Worm (Caenorhabditis elegans) whole organism, L4 larva: ENCODE results near the gene C27B7.5.
A peak's percentile ranks its signal among the peaks of the same experiment; 100 is the strongest.

Experiments used
- F26F4.8 ChIP-seq: fragments of 200-800 bp; sonication (Bioruptor generic); conservative IDR thresholded peaks from 2 replicates; pipeline ENCODE4 v1.3.6; 2022; ENCODE audit warnings: missing genetic modification characterization, missing compliant biosample characterization
- F37D6.2 ChIP-seq: sonication (generic microtip); optimal IDR thresholded peaks from 2 replicates; lab custom pipeline; 2016; ENCODE audit warnings: mild to moderate bottlenecking, missing genetic modification characterization, missing compliant biosample characterization
- F49E8.2 ChIP-seq: sonication (generic microtip); optimal IDR thresholded peaks from 2 replicates; lab custom pipeline; 2016; ENCODE audit warnings: missing compliant biosample characterization, mild to moderate bottlenecking, missing genetic modification characterization, borderline replicate concordance
- ZK337.2 ChIP-seq: fragments of 200-800 bp; sonication (Bioruptor generic); IDR thresholded peaks from 2 replicates; pipeline ENCODE4 v1.3.6; 2022; ENCODE audit warnings: missing genetic modification reagents, missing genetic modification characterization, missing compliant biosample characterization
- ama-1 ChIP-seq: fragments of 150-350 bp; optimal IDR thresholded peaks from 2 replicates; lab custom pipeline; 2014; ENCODE audit warnings: inconsistent platforms, mixed read lengths
- ceh-28 ChIP-seq: fragments of 150-350 bp; optimal IDR thresholded peaks from 2 replicates; lab custom pipeline; 2014; ENCODE audit warnings: missing biosample characterization, missing genetic modification reagents, missing genetic modification characterization
- ceh-32 ChIP-seq: sonication (generic microtip); optimal IDR thresholded peaks from 2 replicates; lab custom pipeline; 2016; ENCODE audit warnings: mild to moderate bottlenecking, missing genetic modification characterization, missing compliant biosample characterization; ENCODE audit not compliant: poor library complexity
- ceh-44 ChIP-seq: fragments of 200-800 bp; sonication (Bioruptor generic); IDR thresholded peaks from 2 replicates; pipeline ENCODE4 v1.3.6; 2022; ENCODE audit warnings: missing genetic modification reagents, missing genetic modification characterization, missing compliant biosample characterization
- ceh-82 ChIP-seq: sonication (generic microtip); optimal IDR thresholded peaks from 2 replicates; lab custom pipeline; 2017; ENCODE audit warnings: missing biosample characterization, missing genetic modification characterization
- daf-12 ChIP-seq: fragments of 150-350 bp; optimal IDR thresholded peaks from 2 replicates; lab custom pipeline; 2014; ENCODE audit warnings: missing biosample characterization, missing genetic modification reagents, missing genetic modification characterization
- daf-16 ChIP-seq, 3 experiments: sonication (generic microtip); optimal IDR thresholded peaks; 2 replicates each; lab custom pipeline; 2016 to 2017; ENCODE audit warnings: missing genetic modification characterization in 3 of 3, missing genetic modification reagents in 3 of 3, mild to moderate bottlenecking in 2 of 3, missing compliant biosample characterization in 2 of 3, missing biosample characterization in 1 of 3, moderate library complexity in 1 of 3
- dmd-6 ChIP-seq: fragments of 200-800 bp; sonication (Bioruptor generic); IDR thresholded peaks from 2 replicates; pipeline ENCODE4 v1.3.6; 2022; ENCODE audit warnings: missing genetic modification reagents, missing genetic modification characterization, missing compliant biosample characterization
- duxl-1 ChIP-seq: sonication (generic microtip); optimal IDR thresholded peaks from 2 replicates; lab custom pipeline; 2016; ENCODE audit warnings: mild to moderate bottlenecking, missing genetic modification characterization, moderate library complexity, missing compliant biosample characterization; ENCODE audit not compliant: poor library complexity
- dve-1 ChIP-seq: sonication (generic microtip); optimal IDR thresholded peaks from 2 replicates; lab custom pipeline; 2017; ENCODE audit warnings: antibody characterized with exemption, mild to moderate bottlenecking, missing genetic modification characterization, missing compliant biosample characterization; ENCODE audit not compliant: insufficient read depth
- egl-43 ChIP-seq: fragments of 200-800 bp; sonication (Bioruptor generic); IDR thresholded peaks from 2 replicates; pipeline ENCODE4 v1.3.6; 2022; ENCODE audit warnings: missing genetic modification reagents, missing genetic modification characterization, missing compliant biosample characterization
- fos-1 ChIP-seq: fragments of 150-350 bp; optimal IDR thresholded peaks from 2 replicates; lab custom pipeline; 2014; ENCODE audit warnings: missing biosample characterization, missing genetic modification characterization
- hlh-30 ChIP-seq: sonication (generic microtip); optimal IDR thresholded peaks from 2 replicates; lab custom pipeline; 2017; ENCODE audit warnings: antibody characterized with exemption, mild to moderate bottlenecking, missing genetic modification characterization, missing compliant biosample characterization; ENCODE audit not compliant: insufficient read depth
- hmg-1.1 ChIP-seq: fragments of 200-800 bp; sonication (Bioruptor generic); IDR thresholded peaks from 2 replicates; pipeline ENCODE4 v1.3.6; 2022; ENCODE audit warnings: missing genetic modification reagents, missing genetic modification characterization, missing compliant biosample characterization
- lim-7 ChIP-seq: fragments of 200-800 bp; sonication (Bioruptor generic); IDR thresholded peaks from 2 replicates; pipeline ENCODE4 v1.3.6; 2022; ENCODE audit warnings: missing genetic modification characterization, missing compliant biosample characterization
- lin-13 ChIP-seq: fragments of 150-350 bp; optimal IDR thresholded peaks from 2 replicates; lab custom pipeline; 2014; ENCODE audit warnings: missing biosample characterization, missing genetic modification reagents, missing genetic modification characterization
- lin-38 ChIP-seq: fragments of 200-800 bp; sonication (Bioruptor generic); IDR thresholded peaks from 2 replicates; pipeline ENCODE4 v1.3.6; 2022; ENCODE audit warnings: missing genetic modification reagents, missing genetic modification characterization, missing compliant biosample characterization
- madf-5 ChIP-seq, 2 experiments: fragments of 200-800 bp; sonication (Bioruptor generic); IDR thresholded peaks; 2 replicates each; pipeline ENCODE4 v1.3.6; 2022; ENCODE audit warnings: missing compliant biosample characterization in 2 of 2, missing genetic modification characterization in 2 of 2
- madf-9 ChIP-seq: fragments of 200-800 bp; sonication (Bioruptor generic); conservative IDR thresholded peaks from 2 replicates; pipeline ENCODE4 v1.3.6; 2022; ENCODE audit warnings: missing genetic modification reagents, missing genetic modification characterization, missing compliant biosample characterization
- mdl-1 ChIP-seq, 2 experiments: fragments of 150-350 bp in 1 of 2; sonication (generic microtip) in 1 of 2; optimal IDR thresholded peaks; 2 replicates each; lab custom pipeline; 2014 to 2017; ENCODE audit warnings: missing biosample characterization in 2 of 2, missing genetic modification characterization in 2 of 2
- mdt-29 ChIP-seq: fragments of 200-800 bp; sonication (Bioruptor generic); IDR thresholded peaks from 2 replicates; pipeline ENCODE4 v1.3.6; 2022; ENCODE audit warnings: missing genetic modification reagents, missing genetic modification characterization, missing compliant biosample characterization
- mep-1 ChIP-seq: fragments of 150-350 bp; sonication (generic microtip); optimal IDR thresholded peaks from 3 replicates; lab custom pipeline; 2014; ENCODE audit warnings: missing biosample characterization, missing genetic modification characterization
- mxl-2 ChIP-seq: fragments of 200-800 bp; sonication (Bioruptor generic); conservative IDR thresholded peaks from 2 replicates; pipeline ENCODE4 v1.3.6; 2022; ENCODE audit warnings: missing genetic modification reagents, missing genetic modification characterization, missing compliant biosample characterization
- mxl-3 ChIP-seq: fragments of 200-800 bp; sonication (Bioruptor generic); optimal IDR thresholded peaks from 2 replicates; lab custom pipeline; 2018; ENCODE audit warnings: mild to moderate bottlenecking, missing genetic modification characterization, missing compliant biosample characterization
- nhr-11 ChIP-seq: fragments of 150-350 bp; optimal IDR thresholded peaks from 2 replicates; lab custom pipeline; 2014; ENCODE audit warnings: missing biosample characterization, missing genetic modification characterization
- nhr-25 ChIP-seq: sonication (generic microtip); optimal IDR thresholded peaks from 2 replicates; lab custom pipeline; 2017; ENCODE audit warnings: missing genetic modification characterization, mild to moderate bottlenecking, missing compliant biosample characterization, antibody characterized with exemption, moderate library complexity, borderline replicate concordance; ENCODE audit not compliant: insufficient read depth
- nhr-41 ChIP-seq: fragments of 200-800 bp; sonication (Bioruptor generic); IDR thresholded peaks from 2 replicates; pipeline ENCODE4 v1.3.6; 2022; ENCODE audit warnings: missing genetic modification reagents, missing genetic modification characterization, missing compliant biosample characterization
- nhr-42 ChIP-seq: fragments of 200-800 bp; sonication (Bioruptor generic); IDR thresholded peaks from 2 replicates; pipeline ENCODE4 v1.3.6; 2022; ENCODE audit warnings: missing genetic modification characterization, missing compliant biosample characterization
- php-3 ChIP-seq: fragments of 200-800 bp; sonication (Bioruptor generic); IDR thresholded peaks from 2 replicates; pipeline ENCODE4 v1.3.6; 2022; ENCODE audit warnings: missing genetic modification reagents, missing genetic modification characterization, missing compliant biosample characterization
- pqm-1 ChIP-seq: sonication (generic microtip); optimal IDR thresholded peaks from 2 replicates; lab custom pipeline; 2017; ENCODE audit warnings: missing biosample characterization, missing genetic modification characterization
- set-16 ChIP-seq: fragments of 200-800 bp; sonication (Bioruptor generic); IDR thresholded peaks from 2 replicates; pipeline ENCODE4 v1.3.6; 2022; ENCODE audit warnings: missing genetic modification reagents, missing genetic modification characterization, missing compliant biosample characterization
- skn-1 ChIP-seq: fragments of 150-350 bp; optimal IDR thresholded peaks from 2 replicates; lab custom pipeline; 2014; ENCODE audit warnings: missing biosample characterization, missing genetic modification characterization
- snpc-1.2 ChIP-seq: fragments of 200-800 bp; sonication (Bioruptor generic); IDR thresholded peaks from 2 replicates; pipeline ENCODE4 v1.3.6; 2022; ENCODE audit warnings: missing genetic modification reagents, missing genetic modification characterization, missing compliant biosample characterization
- snpc-4 ChIP-seq: fragments of 150-350 bp; optimal IDR thresholded peaks from 2 replicates; lab custom pipeline; 2014; ENCODE audit warnings: missing biosample characterization, missing genetic modification characterization
- spr-1 ChIP-seq: sonication (generic microtip); optimal IDR thresholded peaks from 2 replicates; lab custom pipeline; 2016; ENCODE audit warnings: mild to moderate bottlenecking, missing genetic modification characterization, missing compliant biosample characterization
- spr-3 ChIP-seq: fragments of 200-800 bp; sonication (Bioruptor generic); optimal IDR thresholded peaks from 2 replicates; lab custom pipeline; 2018; ENCODE audit warnings: mild to moderate bottlenecking, missing genetic modification characterization, missing compliant biosample characterization
- tra-1 ChIP-seq: fragments of 200-800 bp; sonication (Bioruptor generic); IDR thresholded peaks from 2 replicates; pipeline ENCODE4 v1.3.6; 2022; ENCODE audit warnings: missing genetic modification reagents, missing genetic modification characterization, missing compliant biosample characterization
- unc-130 ChIP-seq: sonication (generic microtip); optimal IDR thresholded peaks from 2 replicates; lab custom pipeline; 2016; ENCODE audit warnings: missing genetic modification reagents, missing genetic modification characterization, missing compliant biosample characterization
- unc-62 ChIP-seq, 3 experiments: fragments of 150-350 bp in 1 of 3; sonication (generic microtip); optimal IDR thresholded peaks in 2 of 3; peaks in 1 of 3; 1 replicate in 1 of 3; 2 replicates in 2 of 3; lab custom pipeline; 2014 to 2017; ENCODE audit warnings: missing biosample characterization in 3 of 3, missing genetic modification characterization in 3 of 3, missing genetic modification reagents in 3 of 3, missing genotype in 1 of 3
- vab-7 ChIP-seq: fragments of 200-800 bp; sonication (Bioruptor generic); IDR thresholded peaks from 2 replicates; pipeline ENCODE4 v1.3.6; 2022; ENCODE audit warnings: missing genetic modification reagents, missing genetic modification characterization, missing compliant biosample characterization
- zfp-2 ChIP-seq: sonication (generic microtip); optimal IDR thresholded peaks from 2 replicates; lab custom pipeline; 2016; ENCODE audit warnings: mild to moderate bottlenecking, missing genetic modification characterization, missing compliant biosample characterization
- zfp-3 ChIP-seq: fragments of 200-800 bp; sonication (Bioruptor generic); conservative IDR thresholded peaks from 2 replicates; pipeline ENCODE4 v1.3.6; 2022; ENCODE audit warnings: missing genetic modification reagents, missing genetic modification characterization, missing compliant biosample characterization

Gene C27B7.5

DNA sequence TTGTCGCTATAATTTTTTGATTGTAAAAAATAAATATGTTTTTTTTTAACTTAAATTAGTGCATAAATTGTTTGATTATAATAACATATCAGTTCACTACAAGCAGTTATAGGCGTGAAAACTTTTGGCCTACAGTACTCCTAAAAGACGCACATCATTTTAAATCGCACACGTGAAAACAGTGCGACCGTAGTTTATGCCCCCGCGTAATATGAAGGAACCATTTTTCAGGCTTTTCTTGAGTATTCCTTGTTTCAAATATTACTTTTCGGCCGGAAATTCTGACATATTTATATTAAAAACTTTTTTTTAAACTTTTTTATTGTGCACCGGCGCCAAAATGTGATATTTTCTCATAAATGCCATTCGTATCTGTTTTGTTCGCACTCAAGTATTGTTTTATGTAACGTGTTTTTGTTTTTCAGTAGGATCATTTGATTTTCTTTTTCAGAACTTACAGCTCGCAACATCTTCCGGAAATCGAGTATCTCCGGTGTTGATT lies 12.9 kb upstream of the C27B7.5 start, which contains the start of gene oma-1:
Gene oma-1, plus strand, starts transcription at position 452 of the 502 bp plus-strand sequence.
- TF ChIP-seq zfp-2 = no peak
- TF ChIP-seq ceh-28 (tag; lab: Kevin White, UChicago) = no peak
- TF ChIP-seq nhr-42 = no peak
- peak; percentile 52 for TF ChIP-seq F49E8.2 (tag; lab: Kevin White, UChicago)
- TF ChIP-seq F26F4.8 (GFP tag; lab: Robert Waterston, UW) = no peak
- TF ChIP-seq set-16 (GFP tag; lab: Robert Waterston, UW) = no peak
- peak; percentile 70 for TF ChIP-seq unc-130 (GFP tag; lab: Kevin White, UChicago)
- no peak; the same call in 1 of the 2 replicates for TF ChIP-seq lin-38 (GFP tag; lab: Robert Waterston, UW)
- TF ChIP-seq daf-16 (GFP tag; optimal IDR thresholded peaks at IDR 0.05; lab: Kevin White, UChicago) = no peak
- no peak for TF ChIP-seq daf-16 (tag; optimal IDR thresholded peaks at IDR 0.05; lab: Kevin White, UChicago)
- TF ChIP-seq ZK337.2 (GFP tag; lab: Robert Waterston, UW) = no peak
- no peak for TF ChIP-seq mxl-2
- peak in 1 of 2 experiments; percentile 42 for TF ChIP-seq unc-62 (GFP tag; optimal IDR thresholded peaks at IDR 0.05 in 1 of 2; lab: Kevin White, UChicago)
- TF ChIP-seq unc-62 (tag; optimal IDR thresholded peaks at IDR 0.05; lab: Kevin White, UChicago) = no peak
- TF ChIP-seq madf-5 (GFP tag; IDR thresholded peaks at IDR 0.05; lab: Robert Waterston, UW) = no peak
- no peak for TF ChIP-seq hlh-30

ce11 chrIV:8891131-8891530 lies 10.3 kb upstream of the C27B7.5 start, which contains the start of gene spr-2:
Gene spr-2, plus strand, starts transcription at chrIV:8891462.
- TF ChIP-seq skn-1 (tag; lab: Kevin White, UChicago) (no peak), tra-1 (GFP tag; lab: Robert Waterston, UW) (no peak), nhr-25 (tag; lab: Kevin White, UChicago) (no peak), lin-38 (GFP tag; lab: Robert Waterston, UW) (peak; percentile 75), vab-7 (GFP tag; lab: Robert Waterston, UW) (peak; percentile 60), daf-12 (tag; lab: Kevin White, UChicago) (no peak), snpc-1.2 (GFP tag; lab: Robert Waterston, UW) (no peak), madf-5 (GFP tag; IDR thresholded peaks at IDR 0.05; lab: Robert Waterston, UW) (no peak), hmg-1.1 (GFP tag; lab: Robert Waterston, UW) (peak; percentile 66; the same call in 1 of the 2 replicates), nhr-41 (GFP tag; lab: Robert Waterston, UW) (no peak), pqm-1 (peak; percentile 1), mdt-29 (GFP tag; lab: Robert Waterston, UW) (no peak), dve-1 (tag; lab: Kevin White, UChicago) (peak; percentile 67), duxl-1 (tag; lab: Kevin White, UChicago) (peak; percentile 35), nhr-11 (peak; percentile 65), ceh-82 (tag; lab: Kevin White, UChicago) (no peak), ama-1 (lab: Kevin White, UChicago) (no peak), fos-1 (tag; lab: Kevin White, UChicago) (no peak), unc-130 (GFP tag; lab: Kevin White, UChicago) (no peak), egl-43 (no peak), F37D6.2 (tag; lab: Kevin White, UChicago) (peak; percentile 35), F26F4.8 (GFP tag; lab: Robert Waterston, UW) (no peak), php-3 (GFP tag; lab: Robert Waterston, UW) (no peak), spr-1 (peak; percentile 33), ceh-44 (no peak), snpc-4 (tag; lab: Kevin White, UChicago) (no peak), spr-3 (GFP tag; lab: Kevin White, UChicago) (peak; percentile 32), lim-7 (GFP tag; lab: Robert Waterston, UW) (no peak), dmd-6 (0 out of 2 replicates have a peak, but pooled peaks have one; percentile 27), hlh-30 (peak; percentile 70), ceh-32 (tag; lab: Kevin White, UChicago) (no peak), mdl-1 (tag; optimal IDR thresholded peaks at IDR 0.05; lab: Kevin White, UChicago) (no peak), mxl-3 (peak; percentile 44), ceh-28 (tag; lab: Kevin White, UChicago) (no peak), lin-13 (GFP tag; lab: Kevin White, UChicago) (peak; percentile 19), madf-9 (no peak), zfp-3 (GFP tag; lab: Robert Waterston, UW) (no peak), mep-1 (tag; lab: Kevin White, UChicago) (peak; percentile 79)
